Fruit fly (Drosophila melanogaster) whole organism: ENCODE results near the gene Exo84.
A peak's percentile ranks its signal among the peaks of the same experiment; 100 is the strongest.

Experiments
- CG8478 ChIP-seq: fragments of >200 bp; optimal IDR thresholded peaks from 2 replicates; lab custom pipeline; 2018; ENCODE audit warnings: inconsistent platforms
- Dll ChIP-seq: fragments of >200 bp; optimal IDR thresholded peaks from 2 replicates; lab custom pipeline; 2017
- psq ChIP-seq: fragments of >200 bp; optimal IDR thresholded peaks from 2 replicates; lab custom pipeline; 2017
- usp ChIP-seq: fragments of >200 bp; optimal IDR thresholded peaks from 2 replicates; lab custom pipeline; 2017; ENCODE audit warnings: missing biosample characterization, missing genetic modification characterization, mixed read lengths

DNA sequence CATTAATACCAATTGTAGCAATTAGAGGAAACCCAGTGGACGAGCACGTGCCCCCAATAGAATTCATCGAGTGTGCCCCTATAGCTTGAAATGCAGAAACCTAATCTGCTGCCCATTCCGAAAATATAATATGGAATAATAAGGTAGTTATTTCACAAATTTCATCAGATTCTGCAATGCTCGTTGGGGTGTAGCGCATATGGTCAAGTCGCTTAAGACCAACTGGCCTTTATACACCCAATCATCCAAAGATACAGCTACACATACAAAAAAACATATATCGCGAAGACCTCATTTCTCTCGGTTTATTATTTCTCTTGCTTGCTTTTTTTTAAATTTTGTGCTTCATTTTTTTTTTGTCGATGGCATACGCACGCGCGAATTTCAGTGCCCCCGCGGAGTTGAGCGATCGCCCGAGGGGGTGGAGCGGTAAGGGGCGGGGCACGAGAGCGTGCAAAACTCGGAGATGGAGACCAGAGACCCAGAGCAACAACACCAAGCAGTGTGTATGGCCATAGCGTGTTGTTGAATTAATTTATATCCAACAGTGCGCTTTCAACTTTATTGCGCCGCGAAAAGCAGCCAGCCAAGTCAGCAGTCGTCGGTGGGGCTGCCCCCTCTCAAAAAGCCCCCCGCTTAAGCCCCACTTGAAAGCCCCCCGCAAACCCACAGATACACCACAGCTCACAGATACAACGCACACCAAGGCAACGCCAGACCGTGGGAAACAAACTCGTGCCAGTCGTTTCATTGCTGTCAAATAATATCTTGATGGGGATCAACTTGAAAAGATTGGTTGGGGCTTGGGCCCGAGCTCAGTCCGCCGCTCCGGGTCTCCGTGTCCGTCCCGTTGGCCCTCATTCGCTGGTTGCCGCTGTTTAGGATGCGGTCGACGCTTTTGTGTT, 43.8 kb downstream of the Exo84 start:
- TF ChIP-seq psq (no peak), usp (GFP tag; lab: Kevin White, UChicago) (no peak), CG8478 (lab: Kevin White, UChicago) (no peak), Dll (lab: Kevin White, UChicago) (peak; percentile 83)
